Fruit fly (Drosophila melanogaster) whole organism, embryonic: ENCODE measurements around the gene kek6.

Experiments
- Aef1 ChIP-seq: fragments of 200-800 bp; sonication (Bioruptor generic); IDR thresholded peaks from 3 replicates; pipeline ENCODE4 v1.3.6; 2022; ENCODE audit warnings: missing biosample characterization, missing genetic modification characterization
- Bgb ChIP-seq: fragments of 200-800 bp; sonication (Bioruptor generic); IDR thresholded peaks from 2 replicates; pipeline ENCODE4 v1.3.6; 2022; ENCODE audit warnings: missing biosample characterization, missing genetic modification characterization; ENCODE audit not compliant: partially characterized antibody
- CG10321 ChIP-seq: fragments of 200-800 bp; sonication (Bioruptor generic); IDR thresholded peaks from 2 replicates; pipeline ENCODE4 v1.3.6; 2022; ENCODE audit warnings: missing biosample characterization, missing genetic modification characterization
- CG10431 ChIP-seq: fragments of 200-800 bp; sonication (Bioruptor generic); optimal IDR thresholded peaks from 3 replicates; lab custom pipeline; 2018; ENCODE audit warnings: missing biosample characterization, mild to moderate bottlenecking, missing genetic modification characterization
- CG10654 ChIP-seq: fragments of 200-800 bp; sonication (Bioruptor generic); optimal IDR thresholded peaks from 2 replicates; lab custom pipeline; 2016; ENCODE audit warnings: missing biosample characterization, missing genetic modification characterization
- CG11504 ChIP-seq: fragments of 200-800 bp; sonication (Bioruptor generic); optimal IDR thresholded peaks from 3 replicates; lab custom pipeline; 2019; ENCODE audit warnings: missing biosample characterization, mild to moderate bottlenecking, missing genetic modification characterization, moderate library complexity
- CG11560 ChIP-seq: fragments of 200-800 bp; sonication (Bioruptor generic); IDR thresholded peaks from 3 replicates; pipeline ENCODE4 v1.3.6; 2022; ENCODE audit warnings: missing biosample characterization, missing genetic modification characterization
- CG12299 ChIP-seq: fragments of 200-800 bp; sonication (Bioruptor generic); optimal IDR thresholded peaks from 2 replicates; lab custom pipeline; 2018; ENCODE audit warnings: missing biosample characterization, mild to moderate bottlenecking, missing genetic modification characterization
- CG13424 ChIP-seq: fragments of 200-800 bp; sonication (Bioruptor generic); optimal IDR thresholded peaks from 2 replicates; lab custom pipeline; 2019; ENCODE audit warnings: missing biosample characterization, mild to moderate bottlenecking, missing genetic modification characterization, moderate library complexity
- CG14860 ChIP-seq: fragments of 200-800 bp; sonication (Bioruptor generic); IDR thresholded peaks from 3 replicates; pipeline ENCODE4 v1.3.6; 2022; ENCODE audit warnings: missing biosample characterization, missing genetic modification characterization; ENCODE audit not compliant: partially characterized antibody
- CG15011 ChIP-seq: fragments of 200-800 bp; sonication (Bioruptor generic); optimal IDR thresholded peaks from 3 replicates; lab custom pipeline; 2018; ENCODE audit warnings: missing biosample characterization, mild to moderate bottlenecking, missing genetic modification characterization
- CG15479 ChIP-seq: fragments of 200-800 bp; sonication (Bioruptor generic); optimal IDR thresholded peaks from 3 replicates; lab custom pipeline; 2019; ENCODE audit warnings: missing biosample characterization, mild to moderate bottlenecking, missing genetic modification characterization, moderate library complexity
- CG16863 ChIP-seq: fragments of 200-800 bp; sonication (Bioruptor generic); optimal IDR thresholded peaks from 3 replicates; lab custom pipeline; 2016; ENCODE audit warnings: missing biosample characterization, missing genetic modification characterization
- CG17802 ChIP-seq: fragments of 200-800 bp; sonication (Bioruptor generic); optimal IDR thresholded peaks from 2 replicates; lab custom pipeline; 2018; ENCODE audit warnings: missing biosample characterization, mild to moderate bottlenecking, missing genetic modification characterization, moderate library complexity
- CG2199 ChIP-seq: fragments of 200-800 bp; sonication (Bioruptor generic); IDR thresholded peaks from 3 replicates; pipeline ENCODE4 v1.3.6; 2022; ENCODE audit warnings: missing biosample characterization, missing genetic modification characterization
- CG2712 ChIP-seq: fragments of 200-800 bp; optimal IDR thresholded peaks from 3 replicates; lab custom pipeline; 2019; ENCODE audit warnings: missing biosample characterization, mild to moderate bottlenecking, missing genetic modification characterization, moderate library complexity
- CG3163 ChIP-seq: fragments of 200-800 bp; sonication (Bioruptor generic); optimal IDR thresholded peaks from 3 replicates; lab custom pipeline; 2016; ENCODE audit warnings: missing biosample characterization, missing genetic modification characterization
- CG43689 ChIP-seq: fragments of 200-800 bp; sonication (Bioruptor generic); IDR thresholded peaks from 2 replicates; pipeline ENCODE4 v1.3.6; 2022; ENCODE audit warnings: missing biosample characterization, missing genetic modification characterization
- CG4404 ChIP-seq: fragments of 200-800 bp; sonication (Bioruptor generic); IDR thresholded peaks from 2 replicates; pipeline ENCODE4 v1.3.6; 2022; ENCODE audit warnings: missing biosample characterization, missing genetic modification characterization
- CG4707 ChIP-seq: fragments of 200-800 bp; sonication (Bioruptor generic); optimal IDR thresholded peaks from 2 replicates; lab custom pipeline; 2018; ENCODE audit warnings: missing biosample characterization, mild to moderate bottlenecking, missing genetic modification characterization, moderate library complexity
- CG5953 ChIP-seq: fragments of 200-800 bp; sonication (Bioruptor generic); IDR thresholded peaks from 2 replicates; pipeline ENCODE4 v1.3.6; 2022; ENCODE audit warnings: missing biosample characterization, missing genetic modification characterization
- CG9437 ChIP-seq: fragments of 200-800 bp; sonication (Bioruptor generic); optimal IDR thresholded peaks from 2 replicates; lab custom pipeline; 2018; ENCODE audit warnings: missing biosample characterization, mild to moderate bottlenecking, missing genetic modification characterization
- CG9797 ChIP-seq: fragments of 200-800 bp; sonication (Bioruptor generic); optimal IDR thresholded peaks from 3 replicates; lab custom pipeline; 2018; ENCODE audit warnings: missing biosample characterization, mild to moderate bottlenecking, missing genetic modification characterization
- CTCF ChIP-seq: fragments of 200-800 bp; sonication (Bioruptor generic); optimal IDR thresholded peaks from 2 replicates; lab custom pipeline; 2017; ENCODE audit warnings: missing biosample characterization, mild to moderate bottlenecking, missing genetic modification characterization, moderate library complexity
- CkIIα-i1 ChIP-seq: fragments of 200-800 bp; sonication (Bioruptor generic); IDR thresholded peaks from 2 replicates; pipeline ENCODE4 v1.3.6; 2022; ENCODE audit warnings: missing biosample characterization, missing genetic modification characterization
- Eip74EF ChIP-seq, 2 experiments: fragments of 200-800 bp in 1 of 2; fragments of >200 bp in 1 of 2; sonication (Bioruptor generic) in 1 of 2; optimal IDR thresholded peaks; 2 replicates each; lab custom pipeline; 2017 to 2019; ENCODE audit warnings: missing biosample characterization in 2 of 2, missing genetic modification characterization in 2 of 2, mild to moderate bottlenecking in 1 of 2, moderate library complexity in 1 of 2
- Ets65A ChIP-seq: fragments of 200-800 bp; sonication (Bioruptor generic); peaks from one replicate; lab custom pipeline; 2016; ENCODE audit warnings: missing biosample characterization, missing genetic modification characterization
- Fer1 ChIP-seq: fragments of 200-800 bp; sonication (Bioruptor generic); optimal IDR thresholded peaks from 2 replicates; lab custom pipeline; 2017; ENCODE audit warnings: missing biosample characterization, mild to moderate bottlenecking, missing genetic modification characterization
- Fer2 ChIP-seq: fragments of 200-800 bp; sonication (Bioruptor generic); optimal IDR thresholded peaks from 2 replicates; lab custom pipeline; 2018; ENCODE audit warnings: missing biosample characterization, mild to moderate bottlenecking, missing genetic modification characterization, moderate library complexity
- Kr ChIP-seq: fragments of 200-800 bp; sonication (Bioruptor generic); optimal IDR thresholded peaks from 2 replicates; lab custom pipeline; 2017; ENCODE audit warnings: missing biosample characterization, mild to moderate bottlenecking, missing genetic modification characterization
- Mad ChIP-seq: fragments of 200-800 bp; sonication (Bioruptor generic); optimal IDR thresholded peaks from 2 replicates; lab custom pipeline; 2016; ENCODE audit warnings: missing biosample characterization, missing genetic modification characterization
- NFAT ChIP-seq: fragments of 200-800 bp; sonication (Bioruptor generic); IDR thresholded peaks from 2 replicates; pipeline ENCODE4 v1.3.6; 2022; ENCODE audit warnings: missing biosample characterization, missing genetic modification characterization
- Nf-YB ChIP-seq: fragments of 200-800 bp; sonication (Bioruptor generic); optimal IDR thresholded peaks from 3 replicates; lab custom pipeline; 2019; ENCODE audit warnings: missing biosample characterization, mild to moderate bottlenecking, missing genetic modification characterization, moderate library complexity
- Scr ChIP-seq: fragments of 200-800 bp; sonication (Bioruptor generic); IDR thresholded peaks from 2 replicates; pipeline ENCODE4 v1.3.6; 2022; ENCODE audit warnings: missing biosample characterization, missing genetic modification characterization; ENCODE audit not compliant: partially characterized antibody
- TFAM ChIP-seq: fragments of 200-800 bp; sonication (Bioruptor generic); optimal IDR thresholded peaks from 2 replicates; lab custom pipeline; 2017; ENCODE audit warnings: missing biosample characterization, missing genetic modification characterization, inconsistent platforms
- ab ChIP-seq: fragments of 200-800 bp; sonication (Bioruptor generic); optimal IDR thresholded peaks from 2 replicates; lab custom pipeline; 2016; ENCODE audit warnings: missing biosample characterization, missing genetic modification characterization
- bab2 ChIP-seq: fragments of 200-800 bp; sonication (Bioruptor generic); optimal IDR thresholded peaks from 2 replicates; lab custom pipeline; 2016; ENCODE audit warnings: missing biosample characterization, missing genetic modification characterization
- cato ChIP-seq: fragments of 200-800 bp; sonication (Bioruptor generic); optimal IDR thresholded peaks from 2 replicates; lab custom pipeline; 2016; ENCODE audit warnings: missing biosample characterization, missing genetic modification characterization, borderline replicate concordance
- eve ChIP-seq, 2 experiments: fragments of >200 bp; optimal IDR thresholded peaks; 2 replicates each; lab custom pipeline; 2017; ENCODE audit warnings: missing biosample characterization in 2 of 2, missing genetic modification characterization in 2 of 2
- eyg ChIP-seq: fragments of 200-800 bp; sonication (Bioruptor generic); optimal IDR thresholded peaks from 3 replicates; lab custom pipeline; 2016; ENCODE audit warnings: missing biosample characterization, missing genetic modification characterization
- fd3F ChIP-seq: fragments of 200-800 bp; sonication (Bioruptor generic); optimal IDR thresholded peaks from 2 replicates; lab custom pipeline; 2018; ENCODE audit warnings: missing biosample characterization, mild to moderate bottlenecking, missing genetic modification characterization, moderate library complexity
- gem ChIP-seq: fragments of 200-800 bp; sonication (Bioruptor generic); optimal IDR thresholded peaks from 2 replicates; lab custom pipeline; 2019; ENCODE audit warnings: missing biosample characterization, mild to moderate bottlenecking, missing genetic modification characterization, moderate library complexity
- gfzf ChIP-seq: fragments of 200-800 bp; sonication (Bioruptor generic); optimal IDR thresholded peaks from 2 replicates; lab custom pipeline; 2016; ENCODE audit warnings: missing biosample characterization, mild to moderate bottlenecking, missing genetic modification characterization, moderate library complexity
- grn ChIP-seq: fragments of 200-800 bp; sonication (Bioruptor generic); optimal IDR thresholded peaks from 3 replicates; lab custom pipeline; 2017; ENCODE audit warnings: missing biosample characterization, missing genetic modification characterization
- lmd ChIP-seq: fragments of 200-800 bp; sonication (Bioruptor generic); IDR thresholded peaks from 2 replicates; pipeline ENCODE4 v1.3.6; 2022; ENCODE audit warnings: missing biosample characterization, missing genetic modification characterization
- mld ChIP-seq: fragments of 200-800 bp; sonication (Bioruptor generic); IDR thresholded peaks from 3 replicates; pipeline ENCODE4 v1.3.6; 2022; ENCODE audit warnings: missing biosample characterization, missing genetic modification characterization; ENCODE audit not compliant: partially characterized antibody
- otp ChIP-seq: fragments of 200-800 bp; sonication (Bioruptor generic); IDR thresholded peaks from 3 replicates; pipeline ENCODE4, ENCODE4 v1.3.6; 2022; ENCODE audit warnings: missing biosample characterization, missing genetic modification characterization
- pb ChIP-seq: fragments of 200-800 bp; sonication (Bioruptor generic); optimal IDR thresholded peaks from 3 replicates; lab custom pipeline; 2016; ENCODE audit warnings: missing biosample characterization, missing genetic modification characterization
- repo ChIP-seq: fragments of 200-800 bp; sonication (Bioruptor generic); optimal IDR thresholded peaks from 2 replicates; lab custom pipeline; 2016; ENCODE audit warnings: missing biosample characterization, missing genetic modification characterization
- sens ChIP-seq: fragments of 200-800 bp; sonication (Bioruptor generic); peaks from one replicate; lab custom pipeline; 2016; ENCODE audit warnings: missing biosample characterization, missing genetic modification characterization
- slp2 ChIP-seq: fragments of 200-800 bp; sonication (Bioruptor generic); optimal IDR thresholded peaks from 2 replicates; lab custom pipeline; 2016; ENCODE audit warnings: missing biosample characterization, missing genetic modification characterization
- tgo ChIP-seq: fragments of 200-800 bp; sonication (Bioruptor generic); IDR thresholded peaks from 3 replicates; pipeline ENCODE4 v1.3.6; 2022; ENCODE audit warnings: missing biosample characterization, missing genetic modification characterization

kek6 gene

DNA sequence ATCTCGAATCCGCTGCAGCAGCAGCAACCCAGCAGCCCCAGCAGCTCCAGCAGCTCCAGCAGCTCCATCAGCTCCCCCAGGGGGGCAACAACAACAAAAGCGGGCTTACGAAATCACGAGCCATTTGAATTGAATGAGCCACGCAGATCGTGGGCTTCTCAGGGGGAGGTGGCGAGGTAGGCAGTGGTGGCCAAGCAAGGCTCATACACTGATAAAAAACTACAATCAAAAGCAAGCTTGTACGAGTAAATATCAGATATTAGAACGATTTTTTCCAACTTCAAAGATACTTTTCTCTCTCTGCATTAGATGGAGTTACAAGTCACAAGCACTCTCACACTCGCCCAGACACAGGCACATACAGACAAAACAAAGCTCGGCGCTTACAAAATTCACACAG lies 87.2 kb downstream of the kek6 start (continued):
- TF ChIP-seq CG10431 (GFP tag; lab: Kevin White, UChicago) (no peak), Fer2 (tag; lab: Kevin White, UChicago) (no peak), CG11504 (tag; lab: Kevin White, UChicago) (peak; percentile 55), CG16863 (GFP tag; lab: Kevin White, UChicago) (no peak), CG17802 (tag; lab: Kevin White, UChicago) (no peak), lmd (peak; percentile 46; the same call in 1 of the 2 replicates), Scr (GFP tag; lab: Robert Waterston, UW) (no peak), CG15479 (no peak), CG4404 (GFP tag; lab: Robert Waterston, UW) (no peak), CG14860 (no peak), fd3F (GFP tag; lab: Kevin White, UChicago) (no peak), CG5953 (GFP tag; lab: Robert Waterston, UW) (no peak), CG12299 (tag; lab: Kevin White, UChicago) (no peak), eve (GFP tag; optimal IDR thresholded peaks at IDR 0.05; lab: Kevin White, UChicago) (no peak), mld (no peak), CG3163 (GFP tag; lab: Kevin White, UChicago) (no peak), otp (0 out of 3 replicates have a peak, but pooled peaks have one; percentile 25), Fer1 (GFP tag; lab: Kevin White, UChicago) (no peak), CTCF (GFP tag; lab: Kevin White, UChicago) (no peak), slp2 (GFP tag; lab: Kevin White, UChicago) (no peak), bab2 (GFP tag; lab: Kevin White, UChicago) (no peak), Aef1 (GFP tag; lab: Robert Waterston, UW) (no peak), CG15011 (GFP tag; lab: Kevin White, UChicago) (no peak), CG11560 (tag; lab: Robert Waterston, UW) (no peak), Bgb (GFP tag; lab: Robert Waterston, UW) (no peak), Eip74EF (GFP tag; optimal IDR thresholded peaks at IDR 0.05; lab: Kevin White, UChicago) (no peak), CG10321 (no peak), sens (GFP tag; lab: Kevin White, UChicago) (peak; percentile 84), Nf-YB (GFP tag; lab: Kevin White, UChicago) (no peak), CkIIα-i1 (GFP tag; lab: Robert Waterston, UW) (no peak), CG10654 (GFP tag; lab: Kevin White, UChicago) (no peak), Kr (GFP tag; lab: Kevin White, UChicago) (no peak), tgo (GFP tag; lab: Robert Waterston, UW) (peak; percentile 48; the same call in 1 of the 3 replicates), pb (GFP tag; lab: Kevin White, UChicago) (peak; percentile 17), gem (tag; lab: Kevin White, UChicago) (peak; percentile 39), gfzf (no peak), CG9797 (GFP tag; lab: Kevin White, UChicago) (no peak), grn (GFP tag; lab: Kevin White, UChicago) (no peak), cato (GFP tag; lab: Kevin White, UChicago) (no peak), CG9437 (GFP tag; lab: Kevin White, UChicago) (no peak), eyg (GFP tag; lab: Kevin White, UChicago) (no peak), ab (GFP tag; lab: Kevin White, UChicago) (no peak), NFAT (GFP tag; lab: Robert Waterston, UW) (peak; percentile 20; the same call in 1 of the 2 replicates), CG2199 (no peak), Mad (GFP tag; lab: Kevin White, UChicago) (no peak), Ets65A (peak; percentile 42), CG43689 (no peak), TFAM (GFP tag; lab: Kevin White, UChicago) (no peak), CG13424 (peak; percentile 23), CG4707 (GFP tag; lab: Kevin White, UChicago) (no peak), repo (GFP tag; lab: Kevin White, UChicago) (no peak), CG2712 (tag; lab: Kevin White, UChicago) (peak; percentile 39)
